Fruit fly (Drosophila melanogaster): Measurements from ENCODE around the gene pdgy.

Gene pdgy

dm6 chrX:14952845-14953720 is at the start of gene pdgy (continued):
- TF ChIP-seq Ets96B (tag; optimal IDR thresholded peaks at IDR 0.05) (peak; percentile 55), svp (GFP tag) (peak; percentile 60), CG15336 (GFP tag; IDR thresholded peaks at IDR 0.05) (peak; percentile 76; the same call in 1 of the 2 replicates), CG6808 (GFP tag; optimal IDR thresholded peaks at IDR 0.05) (peak; percentile 96), Smox (GFP tag; optimal IDR thresholded peaks at IDR 0.05) (no peak), CG3919 (GFP tag; optimal IDR thresholded peaks at IDR 0.05) (peak; percentile 68), CG32006 (GFP tag; optimal IDR thresholded peaks at IDR 0.05) (peak; percentile 69), OdsH (GFP tag; optimal IDR thresholded peaks at IDR 0.05) (no peak), Eip78C (GFP tag) (peak; percentile 59), CG10669 (GFP tag; optimal IDR thresholded peaks at IDR 0.05) (peak; percentile 76)

- TF ChIP-seq CG34406 (GFP tag; optimal IDR thresholded peaks at IDR 0.05) (no peak), net (GFP tag; optimal IDR thresholded peaks at IDR 0.05) (no peak), achi (GFP tag; optimal IDR thresholded peaks at IDR 0.05) (no peak)
Observed at dm6 chrX:14960856-14961255, 7.5 kb upstream of the pdgy start.

- no peak for TF ChIP-seq svp (GFP tag)
- no peak for TF ChIP-seq spab (GFP tag; optimal IDR thresholded peaks at IDR 0.05)
- no peak for TF ChIP-seq CG8319 (GFP tag; optimal IDR thresholded peaks at IDR 0.05)
- no peak for TF ChIP-seq dac (GFP tag; optimal IDR thresholded peaks at IDR 0.05)
- no peak for TF ChIP-seq CG10669 (GFP tag; optimal IDR thresholded peaks at IDR 0.05)
- no peak for TF ChIP-seq fd85E (GFP tag; optimal IDR thresholded peaks at IDR 0.05)
- no peak for TF ChIP-seq Sox15 (GFP tag; optimal IDR thresholded peaks at IDR 0.05)
- TF ChIP-seq CG10631 (GFP tag; optimal IDR thresholded peaks at IDR 0.05), result no peak
- no peak for TF ChIP-seq Hr38 (GFP tag; optimal IDR thresholded peaks at IDR 0.05)
- TF ChIP-seq CG3919 (GFP tag; optimal IDR thresholded peaks at IDR 0.05), result no peak
- TF ChIP-seq lz (GFP tag; optimal IDR thresholded peaks at IDR 0.05), result no peak
- no peak for TF ChIP-seq Gug (GFP tag; IDR thresholded peaks at IDR 0.05)
Observed at dm6 chrX:14955050-14955783, 1.9 kb upstream of the pdgy start, which contains the start of the genes CG9030 and eag. Gene CG9030, minus strand, starts transcription at chrX:14955100. Gene eag, plus strand, starts transcription at chrX:14955477.

dm6 chrX:14953896-14954295 is 564 bp upstream of the pdgy start:
- peak; percentile 28 for TF ChIP-seq OdsH (GFP tag; optimal IDR thresholded peaks at IDR 0.05)
- TF ChIP-seq esn (GFP tag; optimal IDR thresholded peaks at IDR 0.05), result peak; percentile 12
- TF ChIP-seq Eip78C (GFP tag), result peak; percentile 29
- peak; percentile 46 for TF ChIP-seq acj6 (GFP tag; optimal IDR thresholded peaks at IDR 0.05)
- no peak for TF ChIP-seq net (GFP tag; optimal IDR thresholded peaks at IDR 0.05)
- peak; percentile 40 for TF ChIP-seq cyc (GFP tag; optimal IDR thresholded peaks at IDR 0.05)
- TF ChIP-seq CG8319 (GFP tag; optimal IDR thresholded peaks at IDR 0.05), result no peak
- TF ChIP-seq topi (GFP tag; optimal IDR thresholded peaks at IDR 0.05), result peak; percentile 9
- TF ChIP-seq Sox102F (GFP tag; optimal IDR thresholded peaks at IDR 0.05), result peak; percentile 9
- no peak for TF ChIP-seq Eip75B (GFP tag; optimal IDR thresholded peaks at IDR 0.05)
- TF ChIP-seq Hr39 (GFP tag; optimal IDR thresholded peaks at IDR 0.05), result peak; percentile 12
- TF ChIP-seq lz (GFP tag; optimal IDR thresholded peaks at IDR 0.05), result peak; percentile 19
- TF ChIP-seq CG7368 (GFP tag; optimal IDR thresholded peaks at IDR 0.05), result no peak
- TF ChIP-seq pdm3 (GFP tag; optimal IDR thresholded peaks at IDR 0.05), result peak; percentile 17
- peak; percentile 57 for TF ChIP-seq dsx (GFP tag; optimal IDR thresholded peaks at IDR 0.05; ENCODE audit: poor library complexity, severe bottlenecking)
- peak; percentile 77 for TF ChIP-seq Blimp-1 (GFP tag; optimal IDR thresholded peaks at IDR 0.05)
- peak; percentile 8 for TF ChIP-seq Smox (GFP tag; optimal IDR thresholded peaks at IDR 0.05)
- TF ChIP-seq CG6854 (GFP tag; optimal IDR thresholded peaks at IDR 0.05), result no peak
- TF ChIP-seq Met (GFP tag; optimal IDR thresholded peaks at IDR 0.05), result peak; percentile 37
- TF ChIP-seq CG3032 (tag; optimal IDR thresholded peaks at IDR 0.05), result peak; percentile 4
- TF ChIP-seq CG6792 (GFP tag; optimal IDR thresholded peaks at IDR 0.05), result no peak
- TF ChIP-seq CG31627 (GFP tag; optimal IDR thresholded peaks at IDR 0.05), result peak; percentile 39
- TF ChIP-seq Ets21C (GFP tag; optimal IDR thresholded peaks at IDR 0.05), result no peak
- no peak for TF ChIP-seq CG8632 (GFP tag; optimal IDR thresholded peaks at IDR 0.05)
- TF ChIP-seq CG6276 (GFP tag; optimal IDR thresholded peaks at IDR 0.05), result no peak
